Worm (Caenorhabditis elegans): Measurements from ENCODE around the gene F25D1.8.

ce11 chrV:10546749-10547148, 7.5 kb downstream of the F25D1.8 start, which contains the start of gene F25D1.5:
- no peak for TF ChIP-seq skn-1 (tag; optimal IDR thresholded peaks at IDR 0.05)
- TF ChIP-seq nhr-48 (tag; optimal IDR thresholded peaks at IDR 0.05), result no peak
- TF ChIP-seq hif-1 (tag; optimal IDR thresholded peaks at IDR 0.05), result no peak
- no peak for TF ChIP-seq tag-97 (GFP tag; IDR thresholded peaks at IDR 0.05)
- TF ChIP-seq attf-4 (tag; optimal IDR thresholded peaks at IDR 0.05), result no peak
- TF ChIP-seq zag-1 (tag; optimal IDR thresholded peaks at IDR 0.05), result no peak
- TF ChIP-seq mdl-1 (tag; optimal IDR thresholded peaks at IDR 0.05), result no peak
- TF ChIP-seq dmd-9 (GFP tag; IDR thresholded peaks at IDR 0.05), result no peak
- no peak for TF ChIP-seq dpl-1 (GFP tag; optimal IDR thresholded peaks at IDR 0.05)
- TF ChIP-seq lim-7 (GFP tag; IDR thresholded peaks at IDR 0.05), result no peak
- TF ChIP-seq lin-15B (tag; optimal IDR thresholded peaks at IDR 0.05), result no peak

Data from whole organism, L4 larva.